Fruit fly (Drosophila melanogaster) whole organism, embryonic: ENCODE measurements around the gene UGP.

Experiments used
- Adf1 ChIP-seq: fragments of 200-800 bp; sonication (Bioruptor generic); IDR thresholded peaks from 2 replicates; pipeline ENCODE4 v1.3.6; 2022; ENCODE audit warnings: missing biosample characterization, missing genetic modification characterization
- Aef1 ChIP-seq: fragments of 200-800 bp; sonication (Bioruptor generic); IDR thresholded peaks from 3 replicates; pipeline ENCODE4 v1.3.6; 2022; ENCODE audit warnings: missing biosample characterization, missing genetic modification characterization
- Atf6 ChIP-seq: fragments of 200-800 bp; sonication (Bioruptor generic); IDR thresholded peaks from 2 replicates; pipeline ENCODE4 v1.3.6; 2022; ENCODE audit warnings: missing biosample characterization, missing genetic modification characterization
- BtbVII ChIP-seq: fragments of 200-800 bp; sonication (Bioruptor generic); optimal IDR thresholded peaks from 3 replicates; lab custom pipeline; 2017; ENCODE audit warnings: missing biosample characterization, mild to moderate bottlenecking, missing genetic modification characterization
- CG10147 ChIP-seq: fragments of 200-800 bp; sonication (Bioruptor generic); optimal IDR thresholded peaks from 2 replicates; lab custom pipeline; 2019; ENCODE audit warnings: missing biosample characterization, mild to moderate bottlenecking, missing genetic modification characterization, moderate library complexity
- CG10321 ChIP-seq: fragments of 200-800 bp; sonication (Bioruptor generic); IDR thresholded peaks from 2 replicates; pipeline ENCODE4 v1.3.6; 2022; ENCODE audit warnings: missing biosample characterization, missing genetic modification characterization
- CG12391 ChIP-seq: fragments of 200-800 bp; sonication (Bioruptor generic); optimal IDR thresholded peaks from 3 replicates; lab custom pipeline; 2018; ENCODE audit warnings: missing biosample characterization, mild to moderate bottlenecking, missing genetic modification characterization, moderate library complexity
- CG12659 ChIP-seq: fragments of 200-800 bp; sonication (Bioruptor generic); optimal IDR thresholded peaks from 3 replicates; lab custom pipeline; 2017; ENCODE audit warnings: mild to moderate bottlenecking, missing biosample characterization, missing genetic modification reagents, missing genetic modification characterization
- CG17568 ChIP-seq: fragments of 200-800 bp; sonication (Bioruptor generic); optimal IDR thresholded peaks from 2 replicates; lab custom pipeline; 2018; ENCODE audit warnings: missing biosample characterization, mild to moderate bottlenecking, missing genetic modification characterization, moderate library complexity
- CG1832 ChIP-seq: fragments of 200-800 bp; sonication (Bioruptor generic); optimal IDR thresholded peaks from 2 replicates; lab custom pipeline; 2017; ENCODE audit warnings: missing biosample characterization, mild to moderate bottlenecking, missing genetic modification characterization, inconsistent platforms
- CG18476 ChIP-seq: fragments of 200-800 bp; sonication (Bioruptor generic); optimal IDR thresholded peaks from 2 replicates; lab custom pipeline; 2016; ENCODE audit warnings: missing biosample characterization, mild to moderate bottlenecking, missing genetic modification characterization
- CG2202 ChIP-seq: fragments of 200-800 bp; sonication (Bioruptor generic); optimal IDR thresholded peaks from 2 replicates; lab custom pipeline; 2018; ENCODE audit warnings: missing biosample characterization, mild to moderate bottlenecking, missing genetic modification characterization
- CG34422 ChIP-seq: fragments of 200-800 bp; sonication (Bioruptor generic); IDR thresholded peaks from 3 replicates; pipeline ENCODE4 v1.3.6; 2022; ENCODE audit warnings: missing biosample characterization, missing genetic modification characterization
- CG6791 ChIP-seq: fragments of 200-800 bp; sonication (Bioruptor generic); IDR thresholded peaks from 3 replicates; pipeline ENCODE4 v1.3.6; 2022; ENCODE audit warnings: missing biosample characterization, missing genetic modification characterization; ENCODE audit not compliant: partially characterized antibody
- CG7987 ChIP-seq: fragments of 200-800 bp; sonication (Bioruptor generic); optimal IDR thresholded peaks from 2 replicates; lab custom pipeline; 2018; ENCODE audit warnings: missing biosample characterization, mild to moderate bottlenecking, missing genetic modification characterization, moderate library complexity
- CrebB ChIP-seq: fragments of 200-800 bp; sonication (Bioruptor generic); optimal IDR thresholded peaks from 3 replicates; lab custom pipeline; 2018; ENCODE audit warnings: missing biosample characterization, mild to moderate bottlenecking, missing genetic modification characterization
- HmgZ ChIP-seq: fragments of 200-800 bp; sonication (Bioruptor generic); optimal IDR thresholded peaks from 2 replicates; lab custom pipeline; 2018; ENCODE audit warnings: missing biosample characterization, mild to moderate bottlenecking, missing genetic modification characterization
- Hr51 ChIP-seq, 2 experiments: fragments of 200-800 bp; sonication (Bioruptor generic); optimal IDR thresholded peaks; 2 replicates in 1 of 2; 3 replicates in 1 of 2; lab custom pipeline; 2016 to 2018; ENCODE audit warnings: missing biosample characterization in 2 of 2, missing genetic modification characterization in 2 of 2, mild to moderate bottlenecking in 1 of 2, moderate library complexity in 1 of 2
- Nf-YA ChIP-seq: fragments of 200-800 bp; sonication (Bioruptor generic); IDR thresholded peaks from 2 replicates; pipeline ENCODE4 v1.3.6; 2022; ENCODE audit warnings: missing biosample characterization, missing genetic modification characterization
- Trl ChIP-seq, 3 experiments: fragments of >200 bp in 2 of 3; fragments of 200-800 bp in 1 of 3; sonication (Bioruptor generic) in 1 of 3; optimal IDR thresholded peaks; 2 replicates in 1 of 3; 3 replicates in 2 of 3; lab custom pipeline; 2016 to 2017; ENCODE audit warnings: missing biosample characterization in 1 of 3, missing genetic modification characterization in 1 of 3
- bsh ChIP-seq, 2 experiments: fragments of 200-800 bp; sonication (Bioruptor generic); optimal IDR thresholded peaks; 2 replicates each; lab custom pipeline; 2017 to 2018; ENCODE audit warnings: mild to moderate bottlenecking in 2 of 2, missing biosample characterization in 2 of 2, missing genetic modification characterization in 2 of 2, moderate library complexity in 1 of 2
- chinmo ChIP-seq: fragments of 200-800 bp; sonication (Bioruptor generic); IDR thresholded peaks from 4 replicates; pipeline ENCODE4 v1.3.6; 2022; ENCODE audit warnings: missing biosample characterization, missing genetic modification characterization; ENCODE audit not compliant: partially characterized antibody
- chm ChIP-seq: fragments of 200-800 bp; sonication (Bioruptor generic); IDR thresholded peaks from 2 replicates; pipeline ENCODE4 v1.3.6; 2022; ENCODE audit warnings: missing biosample characterization, missing genetic modification characterization
- ci ChIP-seq: fragments of 200-800 bp; sonication (Bioruptor generic); IDR thresholded peaks from 3 replicates; pipeline ENCODE4 v1.3.6; 2022; ENCODE audit warnings: missing biosample characterization, missing genetic modification characterization
- en ChIP-seq: fragments of 200-800 bp; sonication (Bioruptor generic); optimal IDR thresholded peaks from 2 replicates; lab custom pipeline; 2016; ENCODE audit warnings: missing biosample characterization, missing genetic modification characterization
- exex ChIP-seq: fragments of 200-800 bp; sonication (Bioruptor generic); optimal IDR thresholded peaks from 4 replicates; lab custom pipeline; 2018; ENCODE audit warnings: missing biosample characterization, mild to moderate bottlenecking, missing genetic modification characterization, moderate library complexity
- hbn ChIP-seq: fragments of 200-800 bp; sonication (Bioruptor generic); IDR thresholded peaks from 2 replicates; pipeline ENCODE4 v1.3.6; 2022; ENCODE audit warnings: missing biosample characterization, missing genetic modification characterization; ENCODE audit not compliant: partially characterized antibody
- kni ChIP-seq: fragments of 200-800 bp; sonication (Bioruptor generic); optimal IDR thresholded peaks from 3 replicates; lab custom pipeline; 2017; ENCODE audit warnings: mild to moderate bottlenecking, missing biosample characterization, missing genetic modification reagents, missing genetic modification characterization
- lbe ChIP-seq: fragments of 200-800 bp; sonication (Bioruptor generic); optimal IDR thresholded peaks from 2 replicates; lab custom pipeline; 2016; ENCODE audit warnings: missing biosample characterization, mild to moderate bottlenecking, missing genetic modification characterization
- lola ChIP-seq, 3 experiments: fragments of >200 bp in 2 of 3; fragments of 200-800 bp in 1 of 3; sonication (Bioruptor generic) in 1 of 3; optimal IDR thresholded peaks; 2 replicates each; lab custom pipeline; 2017 to 2019; ENCODE audit warnings: missing biosample characterization in 3 of 3, missing genetic modification characterization in 3 of 3, mild to moderate bottlenecking in 1 of 3, moderate library complexity in 1 of 3
- nom ChIP-seq: fragments of 200-800 bp; sonication (Bioruptor generic); optimal IDR thresholded peaks from 2 replicates; lab custom pipeline; 2017; ENCODE audit warnings: missing biosample characterization, missing genetic modification characterization, mild to moderate bottlenecking, moderate library complexity, missing genetic modification reagents
- prd ChIP-seq, 3 experiments: fragments of >200 bp in 2 of 3; fragments of 200-800 bp in 1 of 3; sonication (Bioruptor generic) in 1 of 3; optimal IDR thresholded peaks in 2 of 3; IDR thresholded peaks in 1 of 3; 2 replicates in 2 of 3; 3 replicates in 1 of 3; pipeline versions ENCODE4 v1.3.6 to Lab custom; 2017 to 2022; ENCODE audit warnings: missing biosample characterization in 1 of 3, missing genetic modification characterization in 1 of 3
- seq ChIP-seq: fragments of 200-800 bp; sonication (Bioruptor generic); IDR thresholded peaks from 2 replicates; pipeline ENCODE4 v1.3.6; 2022; ENCODE audit warnings: missing biosample characterization, missing genetic modification characterization
- so ChIP-seq: fragments of 200-800 bp; sonication (Bioruptor generic); IDR thresholded peaks from 3 replicates; pipeline ENCODE4 v1.3.6; 2022; ENCODE audit warnings: missing biosample characterization, missing genetic modification characterization
- sqz ChIP-seq: fragments of 200-800 bp; sonication (Bioruptor generic); optimal IDR thresholded peaks from 3 replicates; lab custom pipeline; 2018; ENCODE audit warnings: missing biosample characterization, mild to moderate bottlenecking, missing genetic modification characterization
- sr ChIP-seq: fragments of 200-800 bp; sonication (Bioruptor generic); IDR thresholded peaks from 3 replicates; pipeline ENCODE4 v1.3.6; 2022; ENCODE audit warnings: missing biosample characterization, missing genetic modification characterization
- sug ChIP-seq: fragments of 200-800 bp; optimal IDR thresholded peaks from 2 replicates; lab custom pipeline; 2019; ENCODE audit warnings: missing biosample characterization, mild to moderate bottlenecking, missing genetic modification characterization, moderate library complexity
- z ChIP-seq: fragments of 200-800 bp; sonication (Bioruptor generic); IDR thresholded peaks from 3 replicates; pipeline ENCODE4 v1.3.6; 2022; ENCODE audit warnings: missing biosample characterization, missing genetic modification characterization

UGP gene

DNA sequence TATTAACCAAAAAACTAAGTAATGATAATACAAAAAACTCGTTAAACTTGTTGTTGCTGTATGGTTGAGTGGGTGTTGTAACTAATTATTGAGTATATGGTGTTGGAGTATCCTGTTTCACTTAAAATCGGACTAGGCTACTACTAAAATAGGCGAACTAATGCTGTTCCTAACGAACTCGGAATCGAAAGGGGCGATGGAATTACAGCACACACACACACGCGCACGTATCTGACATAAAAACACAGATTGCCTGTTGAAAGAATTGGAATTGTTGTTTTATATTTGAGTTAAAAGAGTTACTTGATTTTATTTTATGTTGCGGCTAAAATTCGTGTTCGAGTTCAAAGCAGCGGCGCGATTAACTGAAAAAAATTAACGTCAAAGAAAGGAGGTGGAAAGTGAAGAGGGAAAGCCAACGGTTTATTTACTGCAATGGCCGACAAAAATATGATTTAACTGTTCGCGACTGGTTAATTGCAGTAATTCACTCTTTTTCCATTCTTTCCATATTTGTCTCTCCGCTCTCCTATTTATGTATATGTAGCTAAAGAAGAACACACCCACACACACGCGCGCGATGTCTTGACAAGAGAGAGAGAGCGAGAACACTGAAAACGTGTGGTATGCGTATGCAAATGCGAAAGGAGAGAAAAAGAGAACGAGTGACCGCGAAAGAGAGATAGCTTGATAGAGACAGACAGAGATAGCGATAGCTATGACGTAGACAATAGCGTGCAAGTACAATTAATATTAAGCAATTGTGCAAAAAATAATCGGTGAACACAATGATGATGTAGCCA is 42.8 kb upstream of the UGP start (continued):
- 0 out of 2 replicates have a peak, but pooled peaks have one; percentile 13 for TF ChIP-seq Atf6
- no peak for TF ChIP-seq CG2202 (tag; lab: Kevin White, UChicago)
- TF ChIP-seq exex: peak; percentile 26
- no peak for TF ChIP-seq Hr51 (GFP tag; optimal IDR thresholded peaks at IDR 0.05; lab: Kevin White, UChicago)
- TF ChIP-seq CG17568 (GFP tag; lab: Kevin White, UChicago): no peak
- no peak for TF ChIP-seq Nf-YA
- no peak for TF ChIP-seq CG10147 (GFP tag; lab: Kevin White, UChicago)
- TF ChIP-seq en (GFP tag; lab: Kevin White, UChicago): no peak
- peak; percentile 76 for TF ChIP-seq sug (tag; lab: Kevin White, UChicago)
- peak; percentile 85 for TF ChIP-seq BtbVII (GFP tag; lab: Kevin White, UChicago)
- peak; percentile 58; the same call in 1 of the 2 replicates for TF ChIP-seq CG10321 (GFP tag; lab: Robert Waterston, UW)
- TF ChIP-seq HmgZ (tag; lab: Kevin White, UChicago): no peak
- TF ChIP-seq prd (optimal IDR thresholded peaks at IDR 0.05; lab: Kevin White, UChicago): no peak
- no peak for TF ChIP-seq prd (GFP tag; IDR thresholded peaks at IDR 0.05; lab: Robert Waterston, UW)
- peak; percentile 22 for TF ChIP-seq sqz (GFP tag; lab: Kevin White, UChicago)
- no peak for TF ChIP-seq Aef1 (GFP tag; lab: Robert Waterston, UW)
- TF ChIP-seq lbe (GFP tag; lab: Kevin White, UChicago): peak; percentile 14
- TF ChIP-seq lola (GFP tag; optimal IDR thresholded peaks at IDR 0.05; lab: Kevin White, UChicago): peak in 1 of 3 experiments; percentile 73
- TF ChIP-seq CG34422: peak; percentile 6; the same call in 1 of the 3 replicates
- TF ChIP-seq bsh (GFP tag; optimal IDR thresholded peaks at IDR 0.05; lab: Kevin White, UChicago): peak in 1 of 2 experiments; percentile 12
- TF ChIP-seq CG12659 (GFP tag; lab: Kevin White, UChicago): no peak
- no peak for TF ChIP-seq ci (GFP tag; lab: Robert Waterston, UW)
- TF ChIP-seq CG6791 (GFP tag; lab: Robert Waterston, UW): no peak
- peak; percentile 83; the same call in 3 of the 4 replicates for TF ChIP-seq chinmo (GFP tag; lab: Robert Waterston, UW)
- peak; percentile 42; the same call in 1 of the 3 replicates for TF ChIP-seq so
- TF ChIP-seq CG12391: no peak
- TF ChIP-seq CG18476 (GFP tag; lab: Kevin White, UChicago): no peak
- peak; percentile 57; the same call in 1 of the 3 replicates for TF ChIP-seq sr (GFP tag; lab: Robert Waterston, UW)
- peak; percentile 59; the same call in 1 of the 2 replicates for TF ChIP-seq chm
- TF ChIP-seq Adf1 (GFP tag; lab: Robert Waterston, UW): no peak
- TF ChIP-seq nom (GFP tag; lab: Kevin White, UChicago): peak; percentile 39
- TF ChIP-seq CG7987 (GFP tag; lab: Kevin White, UChicago): no peak
- peak; percentile 49; the same call in 1 of the 2 replicates for TF ChIP-seq seq
- TF ChIP-seq z (GFP tag; lab: Robert Waterston, UW): no peak
- peak; percentile 91 to 96 for TF ChIP-seq Trl (optimal IDR thresholded peaks at IDR 0.05; lab: Kevin White, UChicago)
- peak; percentile 40 for TF ChIP-seq Trl (GFP tag; optimal IDR thresholded peaks at IDR 0.05; lab: Kevin White, UChicago)
- TF ChIP-seq hbn: no peak
- peak; percentile 39 for TF ChIP-seq kni (GFP tag; lab: Kevin White, UChicago)
- TF ChIP-seq CG1832: peak; percentile 85
- no peak for TF ChIP-seq CrebB (tag; lab: Kevin White, UChicago)
